Fruit fly (Drosophila melanogaster): Measurements from ENCODE around the gene CG10581.
A peak's percentile ranks its signal among the peaks of the same experiment; 100 is the strongest.

Gene CG10581

DNA sequence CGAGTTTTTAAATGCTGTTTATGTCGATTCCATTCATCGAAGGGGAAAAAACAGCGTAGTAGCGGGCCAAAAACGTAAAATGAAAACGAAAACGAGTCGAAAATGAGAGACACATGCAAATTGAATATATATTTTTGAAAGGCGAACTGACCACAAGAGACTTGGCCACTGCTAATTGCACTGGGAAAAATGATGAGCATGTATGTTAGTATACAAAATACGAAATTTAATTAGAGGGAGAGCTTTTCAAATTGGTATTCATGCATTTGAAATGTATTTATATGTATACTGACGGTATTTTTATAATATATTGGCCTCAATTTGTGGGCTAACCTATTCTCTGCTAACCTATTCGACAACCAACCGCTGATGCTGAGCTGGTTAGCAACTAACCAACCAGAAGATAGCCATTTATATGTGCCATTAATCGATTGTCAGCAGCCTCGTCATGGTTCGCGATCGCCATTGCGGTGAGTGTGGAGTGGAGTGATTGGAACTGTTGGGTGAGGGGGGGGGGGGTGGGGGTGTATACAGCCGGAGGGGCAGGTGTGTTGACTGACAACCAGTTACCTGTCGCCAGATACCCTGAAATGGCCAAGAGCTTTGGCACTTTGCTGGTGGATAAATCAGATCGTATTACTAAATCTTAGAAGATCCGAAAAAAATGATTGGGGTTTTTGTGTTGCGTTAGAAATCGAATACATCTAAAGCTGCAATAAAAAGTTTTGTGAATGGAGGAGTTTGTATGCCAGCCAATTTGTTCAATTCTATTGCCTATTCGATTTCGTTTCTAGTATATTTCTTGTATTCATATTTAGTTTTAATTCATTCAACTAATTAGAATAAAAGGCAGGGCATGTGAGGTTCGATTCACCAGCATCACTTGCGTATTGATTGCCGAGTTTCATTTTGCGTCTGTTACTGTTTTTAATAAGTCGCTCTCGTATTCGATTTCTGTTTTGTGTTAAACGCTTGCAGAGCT, 8.2 kb upstream of the CG10581 start:
- TF ChIP-seq CG8478 (optimal IDR thresholded peaks at IDR 0.05): no peak
- TF ChIP-seq CTCF (optimal IDR thresholded peaks at IDR 0.05): no peak

DNA sequence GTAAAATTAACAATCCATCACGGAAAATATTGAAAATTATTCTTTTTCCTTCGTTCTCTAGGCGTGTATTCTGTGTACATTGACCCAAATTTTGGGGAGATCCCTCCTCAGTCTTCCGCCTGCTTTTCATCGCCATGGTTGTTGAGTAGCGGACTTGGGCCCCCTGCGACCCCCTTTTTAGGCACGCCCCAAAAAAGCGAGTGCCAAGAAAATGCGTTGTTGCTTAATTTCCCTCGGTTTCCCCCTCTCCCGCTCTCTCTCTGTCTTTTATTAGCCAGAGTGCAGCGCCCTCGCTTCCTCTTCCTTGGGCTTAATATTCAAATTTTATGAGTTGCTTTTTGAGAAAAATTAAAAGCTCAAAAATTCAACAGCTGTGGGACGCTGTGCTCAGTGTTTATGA, 6.8 kb upstream of the CG10581 start:
- TF ChIP-seq CG8478 (optimal IDR thresholded peaks at IDR 0.05): no peak
- TF ChIP-seq CTCF (optimal IDR thresholded peaks at IDR 0.05): no peak

DNA sequence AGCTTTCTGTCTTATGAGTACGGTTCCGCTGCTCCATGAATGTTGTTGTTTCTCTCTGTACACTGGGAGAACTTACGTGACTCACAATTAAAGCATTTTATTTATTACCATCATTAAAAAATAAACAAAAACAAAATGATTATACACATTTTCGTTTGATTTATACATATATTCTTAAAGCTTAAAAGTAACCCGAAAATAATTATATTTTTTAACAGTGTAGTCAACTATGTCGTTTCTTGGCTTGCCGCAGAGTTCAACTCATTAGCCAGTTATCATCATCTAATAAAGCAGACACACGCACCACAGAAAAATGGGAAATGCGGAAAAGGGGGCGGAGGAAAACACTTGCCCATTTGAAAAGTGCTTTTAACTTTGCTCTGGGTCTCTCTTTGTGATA, 3.4 kb upstream of the CG10581 start:
- TF ChIP-seq CG8478 (optimal IDR thresholded peaks at IDR 0.05) (no peak), CTCF (optimal IDR thresholded peaks at IDR 0.05) (no peak)

DNA sequence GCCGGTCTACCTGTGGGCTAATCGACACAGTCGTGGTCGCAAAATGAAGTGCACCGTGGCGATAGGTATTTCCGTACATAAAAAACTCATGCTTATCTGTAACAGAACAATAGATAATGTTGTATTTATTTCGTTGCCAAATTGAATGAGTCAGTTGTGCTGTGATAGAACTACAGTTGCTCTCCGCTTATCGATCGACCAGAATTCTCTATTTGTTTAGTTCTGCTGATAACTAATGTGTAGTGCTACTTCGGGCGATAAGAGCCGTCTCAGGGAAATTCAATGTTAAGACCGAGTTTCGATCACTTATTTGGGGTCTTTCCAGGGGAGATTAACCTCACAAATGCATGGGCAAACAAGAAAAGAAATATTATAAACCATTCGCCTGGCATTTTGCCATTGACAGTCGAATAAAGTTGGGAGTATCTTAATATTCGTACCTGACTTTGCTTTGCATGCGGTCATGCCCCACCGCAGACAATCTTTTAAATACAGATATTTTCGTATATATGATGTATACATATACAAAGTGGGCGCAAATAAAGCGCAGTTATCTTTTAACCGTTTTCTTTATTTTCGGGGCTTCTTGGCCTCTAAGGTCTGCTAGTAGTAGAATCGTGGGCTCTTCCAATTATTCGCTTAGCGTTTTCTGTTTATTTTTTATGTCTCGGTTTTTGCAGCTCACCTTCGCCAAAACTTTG, 2.4 kb upstream of the CG10581 start:
- TF ChIP-seq CTCF (optimal IDR thresholded peaks at IDR 0.05): no peak

DNA sequence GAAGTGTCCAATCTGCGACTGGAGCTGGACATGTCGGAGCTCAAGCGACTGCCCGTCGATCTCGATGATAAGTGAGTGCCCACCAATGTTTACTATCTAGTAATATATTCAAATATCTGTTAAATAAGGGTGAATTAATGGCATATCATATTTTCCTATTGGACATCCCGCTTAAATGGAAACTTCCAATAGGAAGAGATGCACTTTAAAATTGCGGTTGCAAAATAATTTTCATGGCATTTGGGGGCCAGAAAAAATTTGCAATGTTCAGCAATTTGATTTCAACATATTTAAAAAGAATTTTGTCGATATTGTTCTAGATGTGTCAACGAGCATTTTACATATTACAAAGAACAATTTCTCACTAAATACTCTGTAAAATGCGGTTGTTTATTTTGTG, 1.2 kb upstream of the CG10581 start:
- TF ChIP-seq CG8478 (optimal IDR thresholded peaks at IDR 0.05) (no peak), CTCF (optimal IDR thresholded peaks at IDR 0.05) (no peak)

DNA sequence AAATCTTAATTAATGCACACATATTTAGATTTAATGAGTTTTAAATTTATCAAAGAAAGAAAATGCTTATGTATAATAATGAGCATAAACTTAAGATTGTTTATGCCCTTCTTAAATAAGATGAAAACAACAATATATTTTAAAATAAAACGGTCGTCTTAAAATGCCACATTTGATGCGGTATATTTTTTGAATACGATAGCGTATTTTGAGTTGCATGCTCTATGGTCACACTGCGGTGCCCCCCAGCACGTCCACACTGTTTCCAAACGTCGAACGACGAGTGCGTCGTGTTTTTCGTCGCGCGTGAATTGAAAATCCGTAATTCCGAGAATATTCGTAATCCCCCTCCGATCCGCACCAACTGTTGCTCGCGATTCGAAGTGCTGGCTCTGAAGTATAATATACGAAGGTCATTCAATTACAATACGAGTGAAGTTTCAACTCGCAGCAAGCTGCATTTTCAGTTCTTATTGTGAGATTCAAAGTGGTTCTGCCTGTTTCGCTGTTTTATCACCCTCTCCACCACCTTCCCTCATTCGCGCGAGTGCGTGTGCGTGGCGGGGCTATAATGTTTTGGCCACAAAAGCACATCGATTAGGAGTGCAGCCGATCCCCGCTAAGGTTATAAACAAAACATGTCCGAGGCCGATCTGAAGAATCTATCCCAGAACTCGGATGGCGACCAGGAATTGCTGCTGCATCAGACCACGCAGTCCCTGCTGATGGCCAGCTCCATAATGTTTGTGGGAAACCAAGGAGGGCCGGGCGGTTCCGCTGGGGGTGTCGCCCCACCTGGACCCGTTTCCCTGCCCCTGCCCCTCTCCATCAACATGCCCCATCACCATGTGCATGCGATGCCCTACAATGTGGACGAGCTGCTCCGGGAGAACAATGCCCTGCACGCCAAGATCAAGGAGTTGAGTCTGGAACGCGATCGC, 548 bp upstream of the CG10581 start, which contains the start of gene siz:
Gene siz (plus strand): TSS at position 255 of the 941 bp plus-strand sequence.
- TF ChIP-seq CG8478 (optimal IDR thresholded peaks at IDR 0.05) (no peak), CTCF (optimal IDR thresholded peaks at IDR 0.05) (no peak)

DNA sequence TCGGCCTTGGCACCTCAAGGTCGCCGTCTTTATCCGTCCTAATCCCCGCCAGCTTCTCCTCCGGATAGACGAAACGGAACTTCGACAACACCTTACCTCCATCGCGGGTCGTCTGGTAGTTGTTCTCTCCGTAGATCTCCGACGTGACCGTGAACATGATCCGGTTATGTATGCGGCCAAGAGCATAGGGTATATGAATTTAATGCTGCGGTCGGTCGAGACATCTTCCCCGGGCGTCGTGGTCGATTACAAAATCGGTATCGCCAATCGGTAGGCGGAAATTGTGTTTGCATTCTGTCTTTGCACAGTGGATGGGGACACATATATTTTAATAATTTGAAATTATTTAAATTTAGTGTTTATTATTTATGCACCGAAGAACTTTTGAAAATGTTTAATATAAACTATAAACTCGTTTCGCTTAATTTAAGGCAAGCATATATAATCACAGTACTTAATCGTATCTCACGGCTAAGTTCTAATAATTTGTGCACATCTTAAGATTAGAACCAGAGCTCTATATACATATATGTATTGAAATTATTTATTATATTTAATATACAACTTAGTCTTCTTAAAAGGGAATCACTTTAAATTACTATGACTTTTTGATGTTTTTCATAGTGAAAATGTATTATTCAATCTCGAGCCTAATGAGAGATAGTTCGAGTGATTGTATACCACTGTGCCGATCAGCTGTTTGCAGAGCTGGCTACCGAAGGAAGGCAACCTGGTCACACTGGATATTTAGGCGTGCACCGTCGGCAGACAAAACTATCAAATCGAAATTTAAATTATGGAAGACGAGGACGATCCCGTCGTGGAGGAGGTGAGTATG, 2.7 kb downstream of the CG10581 start, which contains the start of the genes CG10584 and Polr3E:
Gene CG10584 (minus strand): TSS at position 268 of the 838 bp plus-strand sequence.
Gene Polr3E (plus strand): TSS at position 733 of the 838 bp plus-strand sequence.
- no peak for TF ChIP-seq CTCF (optimal IDR thresholded peaks at IDR 0.05)
- no peak for TF ChIP-seq CG8478 (optimal IDR thresholded peaks at IDR 0.05)

DNA sequence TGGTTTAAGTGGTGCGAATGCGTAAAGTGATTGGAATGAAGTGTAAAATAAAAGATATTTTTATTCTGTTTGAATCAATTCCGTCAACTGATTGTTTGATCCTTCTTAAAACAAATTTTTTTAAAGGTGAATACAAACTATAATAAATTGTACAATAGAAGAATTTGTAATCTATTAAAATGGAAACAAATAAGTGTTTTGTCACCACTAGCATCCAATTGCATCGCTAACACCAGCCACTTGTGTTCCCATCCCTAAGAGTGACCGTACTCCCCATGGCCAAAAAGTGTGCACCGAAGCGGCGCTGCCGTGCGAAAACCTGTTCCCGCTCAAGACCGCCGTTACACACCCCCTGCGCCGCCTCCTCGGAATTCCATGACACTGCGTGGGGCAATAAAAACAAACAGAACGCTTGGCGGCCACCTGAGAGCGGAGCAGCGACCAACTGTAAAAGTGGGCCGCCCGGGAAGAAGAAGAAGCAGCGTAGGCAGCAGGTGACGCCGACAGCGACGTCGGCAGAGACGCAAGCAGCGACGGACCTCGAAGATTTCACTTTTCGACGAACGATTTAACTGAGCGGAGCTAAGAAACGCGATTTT, 6.2 kb downstream of the CG10581 start, which contains the start of gene Pdss2:
Gene Pdss2 (plus strand): TSS at position 259 of the 599 bp plus-strand sequence.
- TF ChIP-seq CG8478 (optimal IDR thresholded peaks at IDR 0.05): no peak
- no peak for TF ChIP-seq CTCF (optimal IDR thresholded peaks at IDR 0.05)

DNA sequence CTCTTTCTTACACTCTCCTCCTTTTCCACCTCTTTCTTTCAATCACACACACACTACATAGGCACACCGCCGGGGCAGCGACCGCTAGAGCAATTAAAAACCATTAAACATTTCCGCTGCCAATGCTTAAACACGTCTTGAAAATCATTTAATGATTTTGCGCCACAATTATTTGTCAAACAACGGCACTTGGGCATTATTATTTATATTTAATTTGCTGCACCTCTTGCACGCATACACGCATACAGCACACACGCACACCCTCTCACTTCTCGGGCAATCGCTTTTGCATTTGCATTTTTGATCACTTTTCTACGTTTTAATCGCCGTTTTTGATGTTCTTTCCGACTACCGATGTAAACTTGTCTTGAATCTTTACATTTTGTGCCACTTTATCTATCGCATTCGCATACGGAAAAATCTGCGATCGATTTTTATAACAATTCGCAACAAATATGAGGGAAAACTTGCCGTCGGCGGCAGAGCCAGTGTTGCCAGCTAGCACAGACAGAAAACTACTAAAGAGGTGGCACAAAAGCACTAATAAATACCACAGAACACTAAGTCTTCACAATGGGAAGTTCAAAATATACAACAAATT, 7.0 kb downstream of the CG10581 start, which contains the start of gene skd:
Gene skd (minus strand): TSS at position 518 of the 601 bp plus-strand sequence.
- TF ChIP-seq CG8478 (optimal IDR thresholded peaks at IDR 0.05): no peak
- TF ChIP-seq CTCF (optimal IDR thresholded peaks at IDR 0.05): no peak

DNA sequence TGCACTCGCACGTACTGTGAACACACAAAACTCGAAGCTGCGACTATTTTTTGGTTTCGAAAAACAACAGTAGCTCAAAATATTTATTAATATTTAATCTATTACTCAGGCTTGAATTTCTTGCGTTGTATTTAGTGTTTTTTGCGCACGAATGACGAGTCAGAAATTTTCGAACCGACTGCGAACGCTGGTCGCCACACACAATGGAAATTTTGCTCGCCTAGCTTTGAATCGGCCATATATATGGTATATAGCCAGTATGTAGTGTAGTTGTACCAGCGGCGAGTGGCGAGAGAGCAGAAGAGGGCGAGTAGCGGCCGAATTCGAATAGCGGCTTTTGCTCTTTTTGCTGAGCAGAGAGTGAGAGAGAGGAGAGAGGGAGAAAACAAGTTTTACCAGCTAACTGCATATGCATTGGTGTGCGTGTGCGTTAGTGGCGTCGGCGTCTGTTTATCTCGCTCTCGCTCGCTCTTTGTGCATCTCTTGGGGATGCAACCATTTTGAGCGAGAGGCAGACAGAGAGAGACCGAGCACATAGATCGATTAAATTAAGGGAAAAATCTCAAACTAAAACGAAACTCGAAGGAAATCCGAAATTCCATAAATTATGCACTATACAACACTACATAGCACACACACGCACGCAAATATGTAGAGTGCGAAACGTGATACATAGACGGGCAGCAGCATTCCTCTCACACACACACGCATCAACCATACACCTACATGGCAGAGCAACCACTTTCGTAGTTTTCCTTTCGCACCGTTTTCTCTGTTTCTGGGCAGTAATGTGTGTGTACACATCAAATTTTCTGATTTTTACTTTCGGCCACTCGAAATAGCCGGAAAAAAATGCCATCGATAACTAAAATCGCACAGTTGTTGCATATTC, 7.7 kb downstream of the CG10581 start:
- TF ChIP-seq CG8478 (optimal IDR thresholded peaks at IDR 0.05) (peak; percentile 25), CTCF (optimal IDR thresholded peaks at IDR 0.05) (peak in 1 of 2 experiments; percentile 51)

DNA sequence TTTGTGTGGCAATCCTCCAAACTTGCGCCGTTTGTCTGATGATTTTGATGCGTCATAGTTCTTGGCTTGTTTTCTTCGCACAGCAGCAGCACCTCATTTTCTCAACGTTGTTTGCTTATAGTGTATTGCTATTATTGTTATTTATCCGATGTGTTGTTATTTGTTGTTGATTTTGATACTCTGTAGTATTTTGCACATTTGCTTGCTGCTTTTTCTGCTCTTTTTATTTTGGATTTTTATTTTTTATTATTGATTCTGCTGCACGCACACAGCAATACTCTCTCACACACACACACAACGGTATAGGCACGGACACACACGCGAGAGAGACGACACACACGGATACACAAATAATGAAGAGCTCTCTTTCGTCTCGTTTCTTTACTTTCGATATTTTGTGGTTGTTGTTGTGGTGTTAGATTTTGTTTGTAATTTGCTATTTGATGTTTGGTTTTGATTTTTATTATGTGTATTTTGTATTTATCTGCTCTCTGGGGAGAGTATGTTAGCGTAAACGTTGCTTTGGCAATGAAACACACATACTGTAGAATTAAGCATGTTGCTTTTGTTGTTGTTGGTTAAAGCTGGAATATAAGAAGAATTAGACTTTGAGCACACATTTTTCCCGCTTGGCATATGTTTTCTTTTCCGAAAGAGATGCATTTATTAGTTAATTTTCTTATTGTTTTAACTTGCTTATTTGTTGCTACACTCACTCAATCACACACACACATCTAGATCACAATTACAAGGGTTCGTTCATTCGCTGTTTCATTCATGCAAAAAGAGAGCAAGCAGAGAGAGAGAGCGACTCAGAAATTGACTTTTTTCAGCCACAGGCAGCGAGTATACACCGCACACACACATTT, 8.8 kb downstream of the CG10581 start:
- TF ChIP-seq CTCF (optimal IDR thresholded peaks at IDR 0.05) (no peak), CG8478 (optimal IDR thresholded peaks at IDR 0.05) (no peak)

Measured in S2 (cell line).